Worm (Caenorhabditis elegans): ENCODE data around the gene alh-2.
"Not testable (repeated sequence)": the region's sequence is repeated elsewhere in the genome, so short reads cannot be mapped to it uniquely, and the experiment has no call there.

DNA sequence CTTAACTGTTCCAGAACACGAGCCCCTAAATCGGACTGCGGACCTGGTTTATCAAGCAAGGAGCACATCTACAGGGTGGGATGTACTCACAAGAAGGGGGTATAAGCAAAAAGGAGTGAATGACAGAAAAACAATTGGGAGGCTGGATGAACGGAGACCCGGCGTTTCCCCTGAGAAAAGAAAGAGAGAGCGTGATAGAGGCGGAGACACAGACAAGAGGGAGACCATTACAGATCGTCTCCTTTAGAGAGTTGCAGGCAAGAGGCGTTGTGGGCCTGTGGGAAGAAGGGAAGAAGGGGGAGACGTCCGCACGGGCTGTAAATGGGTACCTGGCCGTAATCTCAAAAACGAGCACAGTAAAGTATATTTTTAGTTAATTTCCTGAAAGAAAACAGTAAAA, 49.9 kb downstream of the alh-2 start, which contains the start of gene Y46H3C.7:
- TF ChIP-seq ZK185.1 (tag; optimal IDR thresholded peaks at IDR 0.05; ENCODE audit: poor library complexity, severe bottlenecking); egrh-3 (GFP tag; IDR thresholded peaks at IDR 0.05); ztf-28 (GFP tag; IDR thresholded peaks at IDR 0.05); Y56A3A.18 (GFP tag; IDR thresholded peaks at IDR 0.05); cebp-1 (GFP tag; IDR thresholded peaks at IDR 0.05); cebp-1 (tag; optimal IDR thresholded peaks at IDR 0.05); hmg-20 (GFP tag; IDR thresholded peaks at IDR 0.05); attf-3 (GFP tag; conservative IDR thresholded peaks at IDR 0.05): not testable (repeated sequence)

Measured in whole organism, young adult.